Worm (Caenorhabditis elegans) whole organism, late embryonic: Measurements from ENCODE around the gene sod-4.
A peak's percentile ranks its signal among the peaks of the same experiment; 100 is the strongest.

Experiments used
- C38D4.7 ChIP-seq: fragments of 200-800 bp; sonication (Bioruptor generic); optimal IDR thresholded peaks from 2 replicates; lab custom pipeline; 2018; ENCODE audit warnings: mild to moderate bottlenecking, missing genetic modification characterization, moderate library complexity, missing compliant biosample characterization
- K02D7.2 ChIP-seq: sonication (generic microtip); optimal IDR thresholded peaks from 2 replicates; lab custom pipeline; 2017; ENCODE audit warnings: mild to moderate bottlenecking, missing genetic modification characterization, missing compliant biosample characterization
- K09A11.1 ChIP-seq: sonication (generic microtip); optimal IDR thresholded peaks from 2 replicates; lab custom pipeline; 2017; ENCODE audit warnings: antibody characterized with exemption, mild to moderate bottlenecking, missing genetic modification characterization, missing compliant biosample characterization; ENCODE audit not compliant: insufficient read depth
- T23F11.4 ChIP-seq: fragments of 200-800 bp; sonication (Bioruptor generic); optimal IDR thresholded peaks from 2 replicates; lab custom pipeline; 2018; ENCODE audit warnings: mild to moderate bottlenecking, missing genetic modification characterization, missing compliant biosample characterization
- ama-1 ChIP-seq: fragments of 150-350 bp; optimal IDR thresholded peaks from 2 replicates; lab custom pipeline; 2014
- ceh-18 ChIP-seq: sonication (generic microtip); optimal IDR thresholded peaks from 2 replicates; lab custom pipeline; 2016; ENCODE audit warnings: missing genetic modification characterization, missing compliant biosample characterization
- ceh-19 ChIP-seq: fragments of 200-800 bp; sonication (Bioruptor generic); optimal IDR thresholded peaks from 2 replicates; lab custom pipeline; 2018; ENCODE audit warnings: mild to moderate bottlenecking, missing genetic modification characterization, missing compliant biosample characterization
- ceh-2 ChIP-seq: sonication (generic microtip); optimal IDR thresholded peaks from 2 replicates; lab custom pipeline; 2016; ENCODE audit warnings: missing genotype, missing genetic modification characterization, missing compliant biosample characterization
- ceh-24 ChIP-seq: sonication (generic microtip); optimal IDR thresholded peaks from 2 replicates; lab custom pipeline; 2016; ENCODE audit warnings: mild to moderate bottlenecking, missing genetic modification characterization, missing compliant biosample characterization
- ceh-31 ChIP-seq: sonication (generic microtip); optimal IDR thresholded peaks from 2 replicates; lab custom pipeline; 2016; ENCODE audit warnings: missing genetic modification characterization, missing compliant biosample characterization
- ceh-34 ChIP-seq: sonication (generic microtip); optimal IDR thresholded peaks from 2 replicates; lab custom pipeline; 2016; ENCODE audit warnings: mild to moderate bottlenecking, missing genetic modification characterization, missing compliant biosample characterization
- ceh-48 ChIP-seq: sonication (generic microtip); optimal IDR thresholded peaks from 2 replicates; lab custom pipeline; 2016; ENCODE audit warnings: missing genetic modification characterization, inconsistent platforms, missing compliant biosample characterization
- ceh-6 ChIP-seq: fragments of 200-800 bp; sonication (Bioruptor generic); optimal IDR thresholded peaks from 2 replicates; lab custom pipeline; 2018; ENCODE audit warnings: mild to moderate bottlenecking, missing genetic modification characterization, missing compliant biosample characterization
- che-1 ChIP-seq: sonication (generic microtip); optimal IDR thresholded peaks from 2 replicates; lab custom pipeline; 2016; ENCODE audit warnings: mild to moderate bottlenecking, missing genetic modification characterization, missing compliant biosample characterization
- dve-1 ChIP-seq: sonication (generic microtip); optimal IDR thresholded peaks from 2 replicates; lab custom pipeline; 2017; ENCODE audit warnings: antibody characterized with exemption, mild to moderate bottlenecking, missing genetic modification characterization, missing compliant biosample characterization
- elt-2 ChIP-seq: sonication (generic microtip); optimal IDR thresholded peaks from 2 replicates; lab custom pipeline; 2016; ENCODE audit warnings: missing genetic modification reagents, missing genetic modification characterization, missing compliant biosample characterization
- elt-4 ChIP-seq: sonication (generic microtip); optimal IDR thresholded peaks from 2 replicates; lab custom pipeline; 2016; ENCODE audit warnings: missing genetic modification characterization, missing compliant biosample characterization
- ets-4 ChIP-seq: sonication (generic microtip); optimal IDR thresholded peaks from 2 replicates; lab custom pipeline; 2016; ENCODE audit warnings: missing genetic modification characterization, missing compliant biosample characterization
- fkh-10 ChIP-seq: fragments of 150-350 bp; optimal IDR thresholded peaks from 2 replicates; lab custom pipeline; 2014; ENCODE audit warnings: missing biosample characterization, missing genetic modification reagents, missing genetic modification characterization
- hlh-15 ChIP-seq: sonication (generic microtip); optimal IDR thresholded peaks from 2 replicates; lab custom pipeline; 2016; ENCODE audit warnings: missing genetic modification characterization, missing compliant biosample characterization
- hlh-30 ChIP-seq: sonication (generic microtip); optimal IDR thresholded peaks from 2 replicates; lab custom pipeline; 2017; ENCODE audit warnings: antibody characterized with exemption, missing genetic modification characterization, missing compliant biosample characterization; ENCODE audit not compliant: insufficient read depth
- hlh-6 ChIP-seq: sonication (generic microtip); optimal IDR thresholded peaks from 2 replicates; lab custom pipeline; 2016; ENCODE audit warnings: missing genotype, missing genetic modification characterization, missing compliant biosample characterization
- hlh-8 ChIP-seq: sonication (generic microtip); optimal IDR thresholded peaks from 2 replicates; lab custom pipeline; 2016; ENCODE audit warnings: missing genotype, missing genetic modification characterization, missing compliant biosample characterization
- madf-2 ChIP-seq: sonication (generic microtip); optimal IDR thresholded peaks from 2 replicates; lab custom pipeline; 2017; ENCODE audit warnings: missing genetic modification characterization, missing compliant biosample characterization
- mec-3 ChIP-seq: sonication (generic microtip); optimal IDR thresholded peaks from 2 replicates; lab custom pipeline; 2016; ENCODE audit warnings: borderline replicate concordance, missing genetic modification characterization, missing compliant biosample characterization
- nfya-1 ChIP-seq: sonication (generic microtip); optimal IDR thresholded peaks from 2 replicates; lab custom pipeline; 2017; ENCODE audit warnings: missing genetic modification characterization, mild to moderate bottlenecking, missing compliant biosample characterization, antibody characterized with exemption, moderate library complexity
- nhr-11 ChIP-seq: fragments of 150-350 bp; optimal IDR thresholded peaks from 2 replicates; lab custom pipeline; 2014; ENCODE audit warnings: missing biosample characterization, missing genetic modification characterization
- nhr-232 ChIP-seq: sonication (generic microtip); optimal IDR thresholded peaks from 2 replicates; lab custom pipeline; 2016; ENCODE audit warnings: missing genetic modification characterization, missing compliant biosample characterization
- pag-3 ChIP-seq: sonication (generic microtip); optimal IDR thresholded peaks from 2 replicates; lab custom pipeline; 2016; ENCODE audit warnings: missing compliant biosample characterization, missing genetic modification characterization, borderline replicate concordance
- pat-9 ChIP-seq: fragments of 200-800 bp; sonication (Bioruptor generic); optimal IDR thresholded peaks from 2 replicates; lab custom pipeline; 2018; ENCODE audit warnings: mild to moderate bottlenecking, missing genetic modification characterization, moderate library complexity, missing compliant biosample characterization
- pax-1 ChIP-seq: fragments of 150-350 bp; optimal IDR thresholded peaks from 2 replicates; lab custom pipeline; 2014; ENCODE audit warnings: missing biosample characterization, missing genetic modification characterization
- pha-2 ChIP-seq: sonication (generic microtip); optimal IDR thresholded peaks from 2 replicates; lab custom pipeline; 2017; ENCODE audit warnings: mild to moderate bottlenecking, missing genetic modification characterization, missing compliant biosample characterization
- pqm-1 ChIP-seq: sonication (generic microtip); optimal IDR thresholded peaks from 2 replicates; lab custom pipeline; 2016; ENCODE audit warnings: missing genetic modification characterization, missing compliant biosample characterization
- pros-1 ChIP-seq: fragments of 150-350 bp; optimal IDR thresholded peaks from 2 replicates; lab custom pipeline; 2014; ENCODE audit warnings: missing biosample characterization, missing genetic modification reagents, missing genetic modification characterization
- rnt-1 ChIP-seq: sonication (generic microtip); optimal IDR thresholded peaks from 2 replicates; lab custom pipeline; 2016; ENCODE audit warnings: missing genetic modification characterization, missing compliant biosample characterization
- tbx-2 ChIP-seq: sonication (generic microtip); optimal IDR thresholded peaks from 2 replicates; lab custom pipeline; 2016; ENCODE audit warnings: missing genetic modification characterization, missing compliant biosample characterization
- tbx-7 ChIP-seq: sonication (generic microtip); optimal IDR thresholded peaks from 2 replicates; lab custom pipeline; 2016; ENCODE audit warnings: missing genotype, missing genetic modification characterization, missing compliant biosample characterization
- ttx-3 ChIP-seq: sonication (generic microtip); optimal IDR thresholded peaks from 2 replicates; lab custom pipeline; 2016; ENCODE audit warnings: missing genetic modification reagents, missing genetic modification characterization, missing compliant biosample characterization
- unc-3 ChIP-seq, 2 experiments: fragments of 200-800 bp in 1 of 2; sonication (Bioruptor generic) in 1 of 2; sonication (generic microtip) in 1 of 2; conservative IDR thresholded peaks in 1 of 2; optimal IDR thresholded peaks in 1 of 2; 2 replicates each; pipeline versions ENCODE4 v1.3.6 to Lab custom; 2016 to 2022; ENCODE audit warnings: missing compliant biosample characterization in 2 of 2, missing genetic modification characterization in 2 of 2, missing genetic modification reagents in 1 of 2
- unc-42 ChIP-seq: sonication (generic microtip); optimal IDR thresholded peaks from 2 replicates; lab custom pipeline; 2016; ENCODE audit warnings: missing genotype, missing genetic modification characterization, missing compliant biosample characterization
- unc-86 ChIP-seq: sonication (generic microtip); optimal IDR thresholded peaks from 2 replicates; lab custom pipeline; 2016; ENCODE audit warnings: missing genetic modification characterization, missing compliant biosample characterization
- ztf-16 ChIP-seq: sonication (generic microtip); optimal IDR thresholded peaks from 2 replicates; lab custom pipeline; 2017; ENCODE audit warnings: missing genetic modification characterization, missing compliant biosample characterization

Gene sod-4

DNA sequence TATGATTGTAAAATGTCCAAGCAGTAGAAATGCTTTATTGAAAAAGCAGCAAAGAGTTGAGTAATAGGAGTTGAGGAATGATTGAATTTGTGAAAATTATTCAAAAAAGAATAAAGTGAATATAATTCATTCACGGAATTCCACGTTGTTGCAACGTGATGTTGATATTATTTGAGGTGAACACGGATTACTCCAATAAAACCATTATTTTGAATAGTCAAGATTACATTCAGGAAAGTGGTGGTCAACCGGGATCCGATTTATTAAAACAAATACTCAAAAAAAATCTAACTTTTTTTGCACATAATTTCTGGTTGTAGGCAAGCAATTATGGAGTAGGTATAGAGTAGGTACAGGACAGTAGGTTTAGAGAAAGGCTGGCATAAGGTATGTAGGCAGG lies 14.8 kb downstream of the sod-4 start, which contains the start of gene bre-3:
Gene bre-3 (minus strand): TSS at position 101 of the 400 bp plus-strand sequence.
- TF ChIP-seq ceh-24 (tag; lab: Kevin White, UChicago) (no peak), ceh-2 (no peak), rnt-1 (tag; lab: Kevin White, UChicago) (no peak), pag-3 (tag; lab: Kevin White, UChicago) (no peak), hlh-6 (tag; lab: Kevin White, UChicago) (no peak), elt-4 (tag; lab: Kevin White, UChicago) (no peak), che-1 (tag; lab: Kevin White, UChicago) (no peak), K09A11.1 (tag; lab: Kevin White, UChicago) (no peak), pat-9 (no peak), ceh-34 (tag; lab: Kevin White, UChicago) (no peak), unc-86 (tag; lab: Kevin White, UChicago) (no peak), ttx-3 (tag; lab: Kevin White, UChicago) (no peak), madf-2 (tag; lab: Kevin White, UChicago) (no peak), unc-3 (GFP tag; conservative IDR thresholded peaks at IDR 0.05; lab: Robert Waterston, UW) (no peak), unc-3 (tag; optimal IDR thresholded peaks at IDR 0.05; lab: Kevin White, UChicago) (no peak), ama-1 (no peak), mec-3 (tag; lab: Kevin White, UChicago) (no peak), hlh-30 (tag; lab: Kevin White, UChicago) (no peak), unc-42 (tag; lab: Kevin White, UChicago) (no peak), pros-1 (tag; lab: Kevin White, UChicago) (no peak)
- TF ChIP-seq, all 69 proteins: peak for 0

DNA sequence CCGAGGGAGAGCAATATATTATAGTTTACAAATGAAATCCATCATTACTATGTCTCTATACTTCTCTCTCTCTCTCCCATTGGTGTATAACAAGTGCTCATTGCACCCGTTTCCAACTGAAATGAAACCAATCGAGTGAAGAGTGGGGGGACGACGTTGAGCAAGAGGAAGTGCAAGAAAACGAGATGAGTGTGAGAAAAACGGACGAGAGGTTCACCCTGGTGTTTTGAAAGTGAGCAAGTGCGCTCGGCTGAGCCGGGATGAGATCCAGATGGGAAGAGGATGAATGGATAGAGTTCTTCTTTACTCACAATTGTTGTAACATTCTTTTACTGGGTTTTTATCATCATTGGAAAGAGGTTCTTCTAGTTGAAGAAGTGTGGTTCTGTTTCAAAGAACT lies 16.5 kb downstream of the sod-4 start:
- TF ChIP-seq ceh-34 (tag; lab: Kevin White, UChicago) (peak; percentile 32), T23F11.4 (GFP tag; lab: Kevin White, UChicago) (no peak), pag-3 (tag; lab: Kevin White, UChicago) (no peak), nfya-1 (tag; lab: Kevin White, UChicago) (peak; percentile 59), ceh-31 (tag; lab: Kevin White, UChicago) (peak; percentile 56), hlh-8 (tag; lab: Kevin White, UChicago) (peak; percentile 80), unc-42 (tag; lab: Kevin White, UChicago) (peak; percentile 54), fkh-10 (GFP tag; lab: Kevin White, UChicago) (no peak), ceh-6 (GFP tag; lab: Kevin White, UChicago) (no peak), rnt-1 (tag; lab: Kevin White, UChicago) (no peak), nhr-11 (tag; lab: Kevin White, UChicago) (no peak), nhr-232 (tag; lab: Kevin White, UChicago) (no peak), ceh-48 (tag; lab: Kevin White, UChicago) (no peak)

DNA sequence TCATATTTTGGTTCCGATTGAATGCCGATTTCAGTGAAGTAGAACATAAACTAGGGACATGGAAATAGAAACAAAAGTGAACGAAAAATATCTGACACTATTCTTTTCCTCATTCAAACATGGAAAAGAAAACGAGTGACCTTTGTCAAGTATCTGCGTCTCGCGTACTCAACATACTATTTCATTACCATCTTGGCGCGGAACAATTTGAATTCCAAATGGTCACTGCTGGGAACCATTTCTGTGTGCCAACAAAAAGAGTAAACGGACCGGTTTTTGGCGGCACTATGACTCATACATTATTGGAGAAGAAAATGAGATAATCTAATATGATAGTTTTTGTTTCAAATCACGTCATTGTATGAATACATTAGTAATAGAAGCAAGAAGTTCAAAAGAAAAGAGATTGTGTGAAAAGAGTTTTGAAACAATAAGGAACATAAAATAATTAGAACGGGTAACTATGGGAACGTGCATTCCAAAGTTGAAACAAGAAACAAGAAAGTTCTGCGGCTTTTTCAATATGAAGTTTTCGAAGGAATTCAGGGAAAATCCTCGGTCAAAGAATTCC lies 17.7 kb downstream of the sod-4 start:
- TF ChIP-seq ceh-18: no peak
- TF ChIP-seq tbx-2 (tag; lab: Kevin White, UChicago): no peak
- TF ChIP-seq ceh-48 (tag; lab: Kevin White, UChicago): no peak
- TF ChIP-seq ceh-19 (GFP tag; lab: Kevin White, UChicago): no peak
- TF ChIP-seq unc-86 (tag; lab: Kevin White, UChicago): no peak

DNA sequence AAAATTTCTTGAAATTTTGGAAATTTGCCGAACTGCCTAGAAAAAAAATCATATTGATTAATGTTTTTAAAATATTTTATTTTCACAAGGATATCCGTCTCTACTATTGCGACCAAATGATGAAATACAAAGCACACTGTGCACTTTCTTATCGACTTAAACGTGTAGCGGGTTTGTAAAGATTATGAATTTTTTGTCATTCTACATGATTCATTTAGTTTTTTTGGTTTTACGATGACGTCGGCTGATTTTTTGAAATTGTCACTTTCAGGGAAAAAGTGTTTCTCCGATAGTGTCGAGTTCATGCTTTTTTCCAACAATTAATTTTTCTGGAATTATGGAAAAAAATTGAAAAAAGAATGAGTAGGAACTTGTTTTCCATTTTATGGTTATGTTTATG lies 23.6 kb downstream of the sod-4 start:
- no peak for TF ChIP-seq nhr-11 (tag; lab: Kevin White, UChicago)
- TF ChIP-seq pha-2: no peak
- no peak for TF ChIP-seq ceh-31 (tag; lab: Kevin White, UChicago)
- no peak for TF ChIP-seq tbx-7 (tag; lab: Kevin White, UChicago)
- TF ChIP-seq mec-3 (tag; lab: Kevin White, UChicago): no peak
- no peak for TF ChIP-seq C38D4.7 (GFP tag; lab: Kevin White, UChicago)
- no peak for TF ChIP-seq nfya-1 (tag; lab: Kevin White, UChicago)
- no peak for TF ChIP-seq ttx-3 (tag; lab: Kevin White, UChicago)
- TF ChIP-seq elt-2 (tag; lab: Kevin White, UChicago): no peak
- no peak for TF ChIP-seq dve-1 (tag; lab: Kevin White, UChicago)
- no peak for TF ChIP-seq K09A11.1 (tag; lab: Kevin White, UChicago)
- no peak for TF ChIP-seq K02D7.2 (tag; lab: Kevin White, UChicago)
- TF ChIP-seq ets-4 (tag; lab: Kevin White, UChicago): no peak
- no peak for TF ChIP-seq pax-1 (tag; lab: Kevin White, UChicago)
- TF ChIP-seq hlh-15 (tag; lab: Kevin White, UChicago): no peak
- no peak for TF ChIP-seq pqm-1 (tag; lab: Kevin White, UChicago)
- no peak for TF ChIP-seq pag-3 (tag; lab: Kevin White, UChicago)
- TF ChIP-seq madf-2 (tag; lab: Kevin White, UChicago): no peak
- TF ChIP-seq ztf-16: no peak
- no peak for TF ChIP-seq nhr-232 (tag; lab: Kevin White, UChicago)
